Worm (Caenorhabditis elegans) whole organism, dauer: ENCODE measurements around the gene T20B12.5.

Experiments
- unc-62 ChIP-seq: sonication (generic microtip); optimal IDR thresholded peaks from 2 replicates; lab custom pipeline; 2017; ENCODE audit warnings: missing biosample characterization, missing genetic modification reagents, missing genetic modification characterization

T20B12.5 gene

ce11 chrIII:7329155-7329732 lies 37.7 kb downstream of the T20B12.5 start, which contains the start of gene lab-2:
lab-2 (minus strand) TSS chrIII:7329607.
- no peak for TF ChIP-seq unc-62 (GFP tag; lab: Kevin White, UChicago)

ce11 chrIII:7323331-7323730 lies 43.6 kb downstream of the T20B12.5 start:
- TF ChIP-seq unc-62 (GFP tag; lab: Kevin White, UChicago): no peak

- no peak for TF ChIP-seq unc-62 (GFP tag; lab: Kevin White, UChicago)
Observed at ce11 chrIII:7322018-7322417, 44.9 kb downstream of the T20B12.5 start.

ce11 chrIII:7319390-7319789 lies 47.5 kb downstream of the T20B12.5 start, which contains the start of gene F56C9.8:
F56C9.8 (minus strand) TSS chrIII:7319509.
- no peak for TF ChIP-seq unc-62 (GFP tag; lab: Kevin White, UChicago)

- TF ChIP-seq unc-62 (GFP tag; lab: Kevin White, UChicago): no peak
Observed at ce11 chrIII:7317354-7317753, 49.6 kb downstream of the T20B12.5 start.
